Fruit fly (Drosophila melanogaster): ENCODE results near the gene D19B.

DNA sequence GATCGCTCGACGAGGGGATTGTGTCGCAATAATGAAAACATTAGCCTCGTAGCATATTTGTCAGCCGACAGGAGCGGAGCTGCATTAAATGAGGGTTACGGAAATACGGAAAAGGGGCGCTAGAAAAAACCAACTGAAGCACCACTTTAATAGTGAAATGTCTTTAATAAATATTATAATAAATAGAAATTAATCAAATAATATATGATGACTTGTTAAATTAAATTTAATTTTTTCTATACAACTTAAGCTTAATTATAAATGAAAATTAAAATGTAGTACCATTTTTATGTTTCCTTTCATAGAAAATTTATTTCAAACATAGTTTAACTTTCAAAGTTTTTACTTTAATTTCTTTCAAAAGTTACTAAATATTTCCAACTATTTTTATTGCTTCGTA lies 22.7 kb downstream of the D19B start:
- TF ChIP-seq psq (GFP tag; optimal IDR thresholded peaks at IDR 0.05): no peak
- TF ChIP-seq Dfd (GFP tag; optimal IDR thresholded peaks at IDR 0.05): no peak
- no peak for TF ChIP-seq OdsH (GFP tag; optimal IDR thresholded peaks at IDR 0.05)
- no peak for TF ChIP-seq Hr83 (GFP tag; optimal IDR thresholded peaks at IDR 0.05; ENCODE audit: poor library complexity, severe bottlenecking)
- no peak for TF ChIP-seq sage (GFP tag; optimal IDR thresholded peaks at IDR 0.05)
- no peak for TF ChIP-seq Hr78 (GFP tag; optimal IDR thresholded peaks at IDR 0.05)
- TF ChIP-seq tai (GFP tag; optimal IDR thresholded peaks at IDR 0.05): no peak
- TF ChIP-seq Rel (GFP tag; optimal IDR thresholded peaks at IDR 0.05): no peak
- no peak for TF ChIP-seq Rel (tag; optimal IDR thresholded peaks at IDR 0.05)
- no peak for TF ChIP-seq usp (GFP tag; optimal IDR thresholded peaks at IDR 0.05)
- no peak for TF ChIP-seq fru (GFP tag; optimal IDR thresholded peaks at IDR 0.05)
- no peak for TF ChIP-seq ey (GFP tag; optimal IDR thresholded peaks at IDR 0.05)
